Worm (Caenorhabditis elegans): ENCODE results near the gene K08B12.3.

ce11 chrV:6238347-6238746 lies 3.4 kb downstream of the K08B12.3 start:
- TF ChIP-seq nhr-237 (tag; optimal IDR thresholded peaks at IDR 0.05), result no peak
- TF ChIP-seq lin-29 (GFP tag; IDR thresholded peaks at IDR 0.05), result 0 out of 2 replicates have a peak, but pooled peaks have one; percentile 42
- TF ChIP-seq lin-39 (tag; optimal IDR thresholded peaks at IDR 0.05), result no peak
- no peak for TF ChIP-seq pha-4 (GFP tag; IDR thresholded peaks at IDR 0.05)
- TF ChIP-seq pha-4 (tag; optimal IDR thresholded peaks at IDR 0.05), result no peak
- TF ChIP-seq R02D3.7 (tag; optimal IDR thresholded peaks at IDR 0.05), result no peak
- TF ChIP-seq madf-5 (GFP tag; IDR thresholded peaks at IDR 0.05), result no peak
- no peak for TF ChIP-seq lin-13 (GFP tag; optimal IDR thresholded peaks at IDR 0.05)
- TF ChIP-seq T26A8.4 (GFP tag; IDR thresholded peaks at IDR 0.05), result no peak
- no peak for TF ChIP-seq dpl-1 (GFP tag; optimal IDR thresholded peaks at IDR 0.05)
- no peak for TF ChIP-seq skn-1 (tag; optimal IDR thresholded peaks at IDR 0.05)
- TF ChIP-seq aly-2 (tag; optimal IDR thresholded peaks at IDR 0.05), result no peak
- no peak for TF ChIP-seq nhr-25 (tag; optimal IDR thresholded peaks at IDR 0.05; ENCODE audit: borderline replicate concordance, insufficient read depth)
